Worm (Caenorhabditis elegans): ENCODE measurements around the gene snt-3.

snt-3 gene

ce11 chrV:1383206-1383908 is 12.5 kb upstream of the snt-3 start, which contains the start of gene rga-4:
rga-4 (minus strand) TSS chrV:1383256.
- TF ChIP-seq unc-130 (tag; optimal IDR thresholded peaks at IDR 0.05): peak; percentile 31
- TF ChIP-seq sup-37 (GFP tag; optimal IDR thresholded peaks at IDR 0.05): no peak
- TF ChIP-seq mab-9 (GFP tag; IDR thresholded peaks at IDR 0.05): no peak
- TF ChIP-seq rnt-1 (tag; optimal IDR thresholded peaks at IDR 0.05): peak; percentile 43
- no peak for TF ChIP-seq pag-3 (tag; optimal IDR thresholded peaks at IDR 0.05; ENCODE audit: borderline replicate concordance, insufficient read depth)
- TF ChIP-seq egl-27 (tag; optimal IDR thresholded peaks at IDR 0.05): no peak
- TF ChIP-seq efl-1 (optimal IDR thresholded peaks at IDR 0.05): peak; percentile 49 to 71
- peak; percentile 83 to 98 for TF ChIP-seq efl-1 (GFP tag; optimal IDR thresholded peaks at IDR 0.05 in 1 of 2)
- TF ChIP-seq C34B4.2 (tag; optimal IDR thresholded peaks at IDR 0.05): no peak
- peak; percentile 67 to 78 for TF ChIP-seq lin-35 (GFP tag; optimal IDR thresholded peaks at IDR 0.05)
- no peak for TF ChIP-seq unc-62 (GFP tag; optimal IDR thresholded peaks at IDR 0.05)
- TF ChIP-seq mdl-1 (tag; optimal IDR thresholded peaks at IDR 0.05): peak in 1 of 2 experiments; percentile 6
- TF ChIP-seq nhr-77 (tag; optimal IDR thresholded peaks at IDR 0.05): no peak
- TF ChIP-seq dpl-1 (GFP tag; optimal IDR thresholded peaks at IDR 0.05): peak; percentile 66 to 81 (median 74)
- peak; percentile 75 for TF ChIP-seq vab-15 (tag; optimal IDR thresholded peaks at IDR 0.05)
- TF ChIP-seq nhr-71 (tag; optimal IDR thresholded peaks at IDR 0.05): peak; percentile 47
- TF ChIP-seq lsy-2 (tag; optimal IDR thresholded peaks at IDR 0.05): peak; percentile 38 to 41
- peak in 1 of 2 experiments; percentile 27 for TF ChIP-seq ztf-11 (tag; optimal IDR thresholded peaks at IDR 0.05)
- peak; percentile 46 for TF ChIP-seq swsn-7 (tag; optimal IDR thresholded peaks at IDR 0.05)
- peak; percentile 87 for TF ChIP-seq F16B12.6 (tag; optimal IDR thresholded peaks at IDR 0.05)
- no peak for TF ChIP-seq ets-5 (GFP tag; IDR thresholded peaks at IDR 0.05)
- TF ChIP-seq xbp-1 (tag; optimal IDR thresholded peaks at IDR 0.05): peak; percentile 45
- no peak for TF ChIP-seq aha-1 (tag; optimal IDR thresholded peaks at IDR 0.05)
- peak in 1 of 3 experiments; percentile 12 for TF ChIP-seq ceh-82 (tag; optimal IDR thresholded peaks at IDR 0.05)
- TF ChIP-seq sox-4 (tag; optimal IDR thresholded peaks at IDR 0.05): no peak
- peak; percentile 45 for TF ChIP-seq nhr-20 (tag; optimal IDR thresholded peaks at IDR 0.05)
- peak; percentile 34 for TF ChIP-seq irx-1 (tag; optimal IDR thresholded peaks at IDR 0.05)
- 0 out of 2 replicates have a peak, but pooled peaks have one; percentile 23 for TF ChIP-seq grh-1 (GFP tag; IDR thresholded peaks at IDR 0.05)
- peak; percentile 73 for TF ChIP-seq dsc-1 (tag; optimal IDR thresholded peaks at IDR 0.05)
- peak; percentile 2 for TF ChIP-seq nhr-85 (tag)
- TF ChIP-seq lin-14 (GFP tag; optimal IDR thresholded peaks at IDR 0.05): no peak
- TF ChIP-seq snu-23 (GFP tag; optimal IDR thresholded peaks at IDR 0.05): peak; percentile 53
- TF ChIP-seq ceh-8 (GFP tag; optimal IDR thresholded peaks at IDR 0.05): peak; percentile 82
- peak; percentile 60 for TF ChIP-seq mep-1 (tag; optimal IDR thresholded peaks at IDR 0.05)
- TF ChIP-seq elt-2 (tag; optimal IDR thresholded peaks at IDR 0.05): no peak
- TF ChIP-seq hpl-2 (GFP tag; optimal IDR thresholded peaks at IDR 0.05): no peak
- TF ChIP-seq fkh-8 (tag; optimal IDR thresholded peaks at IDR 0.05): no peak
- TF ChIP-seq unc-86 (tag; optimal IDR thresholded peaks at IDR 0.05): peak; percentile 40
- peak; percentile 49 for TF ChIP-seq nhr-47 (tag; optimal IDR thresholded peaks at IDR 0.05)
- TF ChIP-seq C16A3.4 (tag; optimal IDR thresholded peaks at IDR 0.05): no peak
- peak; percentile 17 for TF ChIP-seq tbx-2 (tag; optimal IDR thresholded peaks at IDR 0.05)
- no peak for TF ChIP-seq nhr-237 (tag; optimal IDR thresholded peaks at IDR 0.05)

ce11 chrV:1378010-1378409 is 7.2 kb upstream of the snt-3 start:
- TF ChIP-seq ces-1 (GFP tag; optimal IDR thresholded peaks at IDR 0.05) (no peak), hpl-2 (GFP tag; optimal IDR thresholded peaks at IDR 0.05) (no peak), tbx-2 (tag; optimal IDR thresholded peaks at IDR 0.05) (no peak), vab-15 (tag; optimal IDR thresholded peaks at IDR 0.05) (no peak), dsc-1 (tag; optimal IDR thresholded peaks at IDR 0.05) (no peak), ceh-82 (tag; optimal IDR thresholded peaks at IDR 0.05) (no peak), fos-1 (tag; optimal IDR thresholded peaks at IDR 0.05) (no peak), nhr-77 (tag; optimal IDR thresholded peaks at IDR 0.05) (no peak), C34B4.2 (tag; optimal IDR thresholded peaks at IDR 0.05) (no peak), ceh-90 (tag; optimal IDR thresholded peaks at IDR 0.05) (no peak), mef-2 (tag; optimal IDR thresholded peaks at IDR 0.05) (no peak), nhr-76 (tag; optimal IDR thresholded peaks at IDR 0.05) (no peak), lin-13 (GFP tag; optimal IDR thresholded peaks at IDR 0.05) (no peak), zag-1 (tag; optimal IDR thresholded peaks at IDR 0.05) (no peak), unc-130 (tag; optimal IDR thresholded peaks at IDR 0.05) (no peak), lin-35 (GFP tag; optimal IDR thresholded peaks at IDR 0.05) (no peak), nhr-90 (tag; optimal IDR thresholded peaks at IDR 0.05; ENCODE audit: poor library complexity) (no peak), egl-27 (tag; optimal IDR thresholded peaks at IDR 0.05) (no peak)
